Worm (Caenorhabditis elegans) whole organism, L1 larva: ENCODE data around the gene C31C9.9.

Experiments
- Y116A8C.19 ChIP-seq: sonication (generic microtip); optimal IDR thresholded peaks from 2 replicates; lab custom pipeline; 2016; ENCODE audit warnings: missing compliant biosample characterization, missing genetic modification characterization, borderline replicate concordance
- ama-1 ChIP-seq: fragments of 150-350 bp; optimal IDR thresholded peaks from 2 replicates; lab custom pipeline; 2014
- ceh-8 ChIP-seq: fragments of 200-800 bp; sonication (Bioruptor generic); optimal IDR thresholded peaks from 2 replicates; lab custom pipeline; 2018; ENCODE audit warnings: mild to moderate bottlenecking, missing genetic modification characterization, moderate library complexity, missing compliant biosample characterization
- elt-2 ChIP-seq: sonication (generic microtip); optimal IDR thresholded peaks from 2 replicates; lab custom pipeline; 2016; ENCODE audit warnings: missing genetic modification characterization, mild to moderate bottlenecking, inconsistent platforms, missing compliant biosample characterization, missing genetic modification reagents
- elt-3 ChIP-seq, 6 experiments: fragments of 150-350 bp in 1 of 6; sonication (generic microtip); optimal IDR thresholded peaks; 2 replicates each; lab custom pipeline; 2017 to 2018; ENCODE audit warnings: missing biosample characterization in 6 of 6, missing genetic modification characterization in 6 of 6, inconsistent platforms in 1 of 6
- fkh-8 ChIP-seq: sonication (generic microtip); optimal IDR thresholded peaks from 2 replicates; lab custom pipeline; 2016; ENCODE audit warnings: mild to moderate bottlenecking, missing genetic modification characterization, missing compliant biosample characterization
- lin-14 ChIP-seq: fragments of 200-800 bp; sonication (Bioruptor generic); optimal IDR thresholded peaks from 2 replicates; lab custom pipeline; 2018; ENCODE audit warnings: mild to moderate bottlenecking, missing genetic modification characterization, moderate library complexity, missing compliant biosample characterization
- nhr-28 ChIP-seq: fragments of 150-350 bp; optimal IDR thresholded peaks from 2 replicates; lab custom pipeline; 2014; ENCODE audit warnings: missing biosample characterization, missing genetic modification characterization
- pax-3 ChIP-seq: fragments of 200-800 bp; sonication (Bioruptor generic); optimal IDR thresholded peaks from 2 replicates; lab custom pipeline; 2018; ENCODE audit warnings: mild to moderate bottlenecking, missing genetic modification characterization, moderate library complexity, missing compliant biosample characterization
- snpc-4 ChIP-seq: fragments of 150-350 bp; optimal IDR thresholded peaks from 2 replicates; lab custom pipeline; 2014; ENCODE audit warnings: missing biosample characterization, missing genetic modification characterization
- unc-62 ChIP-seq: fragments of 150-350 bp; optimal IDR thresholded peaks from 2 replicates; lab custom pipeline; 2014; ENCODE audit warnings: missing biosample characterization, missing genetic modification reagents, missing genetic modification characterization

- no peak for TF ChIP-seq ceh-8 (GFP tag; lab: Kevin White, UChicago)
- TF ChIP-seq unc-62 (GFP tag; lab: Kevin White, UChicago): no peak
- no peak for TF ChIP-seq elt-2 (tag; lab: Kevin White, UChicago)
- TF ChIP-seq fkh-8 (tag; lab: Kevin White, UChicago): no peak
- TF ChIP-seq nhr-28 (tag; lab: Kevin White, UChicago): no peak
- TF ChIP-seq elt-3 (tag; optimal IDR thresholded peaks at IDR 0.05; lab: Kevin White, UChicago): peak; percentile 26 to 96 (median 75)
- no peak for TF ChIP-seq lin-14 (GFP tag; lab: Kevin White, UChicago)
- TF ChIP-seq ama-1 (lab: Kevin White, UChicago): no peak
- no peak for TF ChIP-seq Y116A8C.19 (tag; lab: Kevin White, UChicago)
- no peak for TF ChIP-seq snpc-4 (tag; lab: Kevin White, UChicago)
- TF ChIP-seq pax-3 (tag; lab: Kevin White, UChicago): no peak
Measured at ce11 chrII:13681063-13681462, 26.2 kb downstream of the C31C9.9 start.
